Worm (Caenorhabditis elegans) whole organism, L1 larva: Measurements from ENCODE around the gene odr-3.

ENCODE experiments used
- Y116A8C.19 ChIP-seq: sonication (generic microtip); optimal IDR thresholded peaks from 2 replicates; lab custom pipeline; 2016; ENCODE audit warnings: missing compliant biosample characterization, missing genetic modification characterization, borderline replicate concordance
- ceh-90 ChIP-seq: sonication (generic microtip); optimal IDR thresholded peaks from 2 replicates; lab custom pipeline; 2016; ENCODE audit warnings: missing genetic modification characterization, missing compliant biosample characterization
- egl-27 ChIP-seq, 2 experiments: fragments of 150-350 bp in 1 of 2; sonication (generic microtip); optimal IDR thresholded peaks; 3 replicates each; lab custom pipeline; 2017 to 2018; ENCODE audit warnings: missing biosample characterization in 2 of 2, missing genetic modification characterization in 2 of 2, missing genetic modification reagents in 2 of 2
- isw-1 ChIP-seq: fragments of 200-800 bp; sonication (Bioruptor generic); IDR thresholded peaks from 2 replicates; pipeline ENCODE4 v1.3.6; 2022; ENCODE audit warnings: missing genetic modification characterization, missing compliant biosample characterization
- jun-1 ChIP-seq: fragments of 150-350 bp; optimal IDR thresholded peaks from 2 replicates; lab custom pipeline; 2014; ENCODE audit warnings: missing biosample characterization, missing genetic modification reagents, missing genetic modification characterization
- lin-15B ChIP-seq: fragments of 150-350 bp; sonication (generic microtip); optimal IDR thresholded peaks from 3 replicates; lab custom pipeline; 2014; ENCODE audit warnings: missing biosample characterization, missing genetic modification characterization
- nhr-11 ChIP-seq: fragments of 150-350 bp; optimal IDR thresholded peaks from 2 replicates; lab custom pipeline; 2014; ENCODE audit warnings: missing biosample characterization, missing genetic modification characterization
- nhr-237 ChIP-seq: fragments of 150-350 bp; optimal IDR thresholded peaks from 2 replicates; lab custom pipeline; 2014; ENCODE audit warnings: missing biosample characterization, missing genetic modification characterization
- pqm-1 ChIP-seq: sonication (generic microtip); optimal IDR thresholded peaks from 3 replicates; lab custom pipeline; 2017; ENCODE audit warnings: missing biosample characterization, missing genetic modification characterization
- skn-1 ChIP-seq: fragments of 150-350 bp; optimal IDR thresholded peaks from 2 replicates; lab custom pipeline; 2014; ENCODE audit warnings: missing biosample characterization, missing genetic modification characterization
- sup-37 ChIP-seq: fragments of 200-800 bp; sonication (Bioruptor generic); optimal IDR thresholded peaks from 2 replicates; lab custom pipeline; 2018; ENCODE audit warnings: mild to moderate bottlenecking, missing genetic modification characterization, missing compliant biosample characterization
- tbx-2 ChIP-seq: sonication (generic microtip); optimal IDR thresholded peaks from 2 replicates; lab custom pipeline; 2016; ENCODE audit warnings: missing genetic modification characterization, missing compliant biosample characterization
- ztf-11 ChIP-seq, 2 experiments: sonication (generic microtip); optimal IDR thresholded peaks; 2 replicates each; lab custom pipeline; 2016 to 2017; ENCODE audit warnings: missing genetic modification characterization in 2 of 2, missing biosample characterization in 1 of 2, missing compliant biosample characterization in 1 of 2

ce11 chrV:13212584-13212983 lies 36.8 kb downstream of the odr-3 start:
- TF ChIP-seq lin-15B (tag; lab: Kevin White, UChicago) (no peak), Y116A8C.19 (tag; lab: Kevin White, UChicago) (no peak), nhr-11 (tag; lab: Kevin White, UChicago) (no peak), isw-1 (no peak), jun-1 (tag; lab: Kevin White, UChicago) (peak; percentile 56), egl-27 (tag; optimal IDR thresholded peaks at IDR 0.05; lab: Kevin White, UChicago) (no peak), tbx-2 (tag; lab: Kevin White, UChicago) (no peak), ceh-90 (tag; lab: Kevin White, UChicago) (no peak), sup-37 (GFP tag; lab: Kevin White, UChicago) (no peak), ztf-11 (tag; optimal IDR thresholded peaks at IDR 0.05; lab: Kevin White, UChicago) (no peak), skn-1 (tag; lab: Kevin White, UChicago) (no peak), pqm-1 (tag; lab: Kevin White, UChicago) (peak; percentile 85), nhr-237 (tag; lab: Kevin White, UChicago) (no peak)
